Fruit fly (Drosophila melanogaster) whole organism: Measurements from ENCODE around the gene Cyp28c1.

Source experiments
- CG8478 ChIP-seq: fragments of >200 bp; optimal IDR thresholded peaks from 2 replicates; lab custom pipeline; 2018; ENCODE audit warnings: inconsistent platforms
- Dll ChIP-seq: fragments of >200 bp; optimal IDR thresholded peaks from 2 replicates; lab custom pipeline; 2017
- EcR ChIP-seq, 2 experiments: fragments of >200 bp; optimal IDR thresholded peaks; 2 replicates each; lab custom pipeline; 2017; ENCODE audit warnings: missing biosample characterization in 2 of 2, missing genetic modification characterization in 2 of 2, missing genetic modification reagents in 2 of 2
- pan ChIP-seq: fragments of >200 bp; optimal IDR thresholded peaks from 2 replicates; lab custom pipeline; 2017
- psq ChIP-seq: fragments of >200 bp; optimal IDR thresholded peaks from 2 replicates; lab custom pipeline; 2017
- usp ChIP-seq: fragments of >200 bp; optimal IDR thresholded peaks from 2 replicates; lab custom pipeline; 2017; ENCODE audit warnings: missing biosample characterization, missing genetic modification characterization, mixed read lengths

Gene Cyp28c1

DNA sequence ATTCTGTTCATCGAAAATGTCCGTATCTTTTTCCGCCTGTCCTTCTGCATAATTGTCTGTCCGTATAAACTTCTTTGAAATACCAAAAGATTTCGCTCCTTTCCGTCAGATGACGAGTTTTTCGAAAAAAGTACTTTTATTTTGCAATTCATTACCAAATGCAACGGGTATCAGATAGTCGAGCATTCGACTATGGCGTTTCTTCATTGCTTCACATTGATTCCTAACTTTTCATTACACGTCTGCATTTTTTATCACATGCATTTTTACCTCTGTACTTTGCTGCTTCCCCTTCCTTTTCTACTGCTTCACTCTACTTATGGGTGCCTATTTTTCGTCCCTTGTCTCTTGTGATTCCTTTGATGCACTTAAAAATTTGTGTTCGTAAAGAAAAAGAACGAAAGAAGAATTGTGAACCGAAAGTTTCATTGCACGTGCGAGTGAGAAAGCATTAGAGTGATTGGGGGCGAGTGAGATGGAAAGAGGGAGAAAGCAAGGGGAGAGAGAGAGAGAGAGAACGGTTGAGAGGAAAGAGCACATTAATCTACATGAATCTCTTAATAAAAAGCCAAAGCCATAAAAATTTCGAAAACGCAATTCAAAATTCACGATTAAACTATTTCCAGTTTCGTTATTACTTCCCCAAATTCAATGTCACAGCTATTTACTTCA is 10.9 kb upstream of the Cyp28c1 start:
- no peak for TF ChIP-seq CG8478

DNA sequence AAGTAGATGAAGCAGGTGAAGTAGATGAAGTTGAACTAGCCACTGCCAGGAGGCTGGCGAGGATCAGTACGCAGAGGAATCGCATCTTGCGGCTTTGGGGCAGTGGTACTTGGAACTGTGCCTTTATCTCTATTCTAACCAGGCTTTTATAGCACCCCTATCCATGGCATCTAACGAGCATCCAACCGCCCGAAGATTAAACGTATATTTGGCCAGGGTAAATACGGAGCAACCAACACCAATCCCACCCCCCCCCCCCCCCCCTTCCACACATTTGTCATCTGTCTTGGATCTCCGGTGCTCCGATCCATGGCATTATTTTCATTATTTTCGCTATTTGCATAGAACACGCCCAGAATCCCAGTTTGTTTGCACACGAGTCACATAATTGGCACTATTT is 1.5 kb upstream of the Cyp28c1 start, which contains the start of gene CG15741:
CG15741 (minus strand) TSS at position 101 of the 400 bp plus-strand sequence.
- TF ChIP-seq CG8478 (no peak), EcR (GFP tag; optimal IDR thresholded peaks at IDR 0.05; lab: Kevin White, UChicago) (no peak), psq (lab: Kevin White, UChicago) (no peak), Dll (lab: Kevin White, UChicago) (no peak), pan (no peak), usp (no peak)

DNA sequence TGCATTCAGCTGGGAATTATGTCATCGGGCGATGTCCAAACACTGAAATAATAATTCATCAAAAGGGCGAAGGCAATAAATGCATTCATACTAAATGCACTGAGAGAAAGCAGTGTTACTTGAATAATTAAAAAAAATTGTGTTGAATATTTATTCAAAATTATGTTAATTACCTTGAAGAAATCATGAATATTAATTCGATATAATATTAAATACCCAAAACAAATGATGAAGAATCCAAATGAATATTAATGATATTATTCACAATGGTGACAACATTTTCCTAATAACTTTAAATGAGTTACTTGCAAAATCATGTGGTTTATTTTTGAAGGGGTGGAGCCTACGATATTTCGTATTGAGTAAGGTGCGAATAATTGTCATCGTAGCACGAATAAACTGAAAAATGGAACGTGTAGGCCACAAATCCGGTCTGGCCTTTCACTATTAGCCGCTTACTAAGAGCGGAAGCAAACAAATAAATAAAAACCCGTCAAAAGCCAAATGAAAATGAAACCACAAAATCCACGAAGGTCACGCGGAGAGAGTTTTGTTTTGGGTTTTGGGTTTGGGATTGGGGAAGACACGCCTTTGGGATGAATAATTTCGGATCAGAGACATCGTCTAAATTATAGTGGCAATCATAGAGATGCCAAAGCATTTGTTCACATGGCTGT is 2.4 kb downstream of the Cyp28c1 start:
- TF ChIP-seq EcR (GFP tag; optimal IDR thresholded peaks at IDR 0.05; lab: Kevin White, UChicago) = no peak
- no peak for TF ChIP-seq psq (lab: Kevin White, UChicago)
- TF ChIP-seq pan = no peak
- no peak for TF ChIP-seq Dll (lab: Kevin White, UChicago)
- no peak for TF ChIP-seq usp
- TF ChIP-seq CG8478 = no peak

DNA sequence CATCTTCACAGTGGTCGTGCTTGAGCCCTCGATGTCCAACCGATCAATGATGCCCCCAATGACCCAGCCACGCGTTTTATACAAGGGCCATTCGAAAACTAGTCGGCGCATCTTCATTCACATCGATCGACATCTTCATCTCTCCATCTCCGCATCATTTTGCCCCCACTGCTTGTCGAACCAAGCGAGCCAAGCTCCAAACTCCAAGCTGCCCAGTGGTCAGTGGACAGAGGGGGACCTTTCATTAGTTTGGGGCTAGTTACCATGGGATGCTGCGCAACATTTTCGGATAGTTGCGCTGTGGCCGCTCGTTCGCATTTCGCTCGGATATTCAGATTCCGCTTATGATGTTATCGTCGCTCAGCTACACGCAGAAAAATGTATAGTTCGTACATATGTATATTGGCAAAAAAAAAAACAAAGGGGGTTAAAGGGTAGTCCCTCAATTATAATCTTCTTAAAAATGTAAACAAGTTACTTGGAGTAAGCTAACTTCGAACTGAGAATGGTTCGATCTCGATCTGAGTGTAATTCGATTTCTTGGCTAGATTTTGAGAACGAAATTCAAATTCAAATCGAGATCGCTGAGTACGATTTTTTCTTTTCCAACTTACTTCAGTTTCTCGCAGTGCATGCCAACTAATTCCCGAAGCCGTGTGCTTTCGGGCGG is 6.8 kb downstream of the Cyp28c1 start, which contains the start of gene CG15740:
CG15740 (minus strand) TSS at position 51 of the 670 bp plus-strand sequence.
- TF ChIP-seq psq (lab: Kevin White, UChicago) (no peak), pan (no peak), EcR (GFP tag; optimal IDR thresholded peaks at IDR 0.05; lab: Kevin White, UChicago) (no peak), CG8478 (no peak), usp (no peak), Dll (lab: Kevin White, UChicago) (no peak)

DNA sequence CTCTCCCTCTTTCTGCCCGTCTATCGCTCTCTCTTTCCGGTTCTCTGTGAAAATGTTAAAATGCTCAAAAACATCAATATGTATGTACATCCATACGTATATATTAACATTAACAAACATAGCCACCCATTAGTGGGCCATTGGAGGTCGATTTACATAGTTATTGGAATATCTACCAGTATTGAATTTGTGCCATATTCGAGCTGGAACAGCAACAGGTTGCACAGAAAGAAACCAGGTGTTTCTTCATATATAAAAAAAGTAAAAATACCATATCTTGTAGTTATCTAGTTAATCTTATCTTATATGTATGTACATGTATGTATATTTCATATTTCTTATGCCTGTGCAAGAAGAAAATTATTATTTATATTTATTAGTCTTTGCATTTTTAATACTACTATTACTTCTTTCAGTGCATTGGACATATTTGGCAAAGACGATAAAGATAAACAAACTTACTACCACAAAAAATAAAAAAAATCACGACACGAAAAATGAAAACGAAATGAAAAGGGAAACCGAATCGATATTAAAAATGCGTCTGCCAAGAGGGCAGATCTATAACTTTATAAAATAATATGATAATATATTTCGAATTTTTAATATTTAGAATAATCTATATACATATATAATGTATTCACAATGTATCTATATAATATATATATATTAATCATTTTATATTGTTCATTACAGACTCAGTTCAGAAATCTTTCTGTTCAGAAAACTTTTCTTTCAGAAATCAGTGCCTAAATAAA is 9.3 kb downstream of the Cyp28c1 start:
- TF ChIP-seq EcR (GFP tag; optimal IDR thresholded peaks at IDR 0.05; lab: Kevin White, UChicago) (no peak), Dll (lab: Kevin White, UChicago) (no peak), pan (no peak), usp (no peak), psq (lab: Kevin White, UChicago) (no peak), CG8478 (no peak)

DNA sequence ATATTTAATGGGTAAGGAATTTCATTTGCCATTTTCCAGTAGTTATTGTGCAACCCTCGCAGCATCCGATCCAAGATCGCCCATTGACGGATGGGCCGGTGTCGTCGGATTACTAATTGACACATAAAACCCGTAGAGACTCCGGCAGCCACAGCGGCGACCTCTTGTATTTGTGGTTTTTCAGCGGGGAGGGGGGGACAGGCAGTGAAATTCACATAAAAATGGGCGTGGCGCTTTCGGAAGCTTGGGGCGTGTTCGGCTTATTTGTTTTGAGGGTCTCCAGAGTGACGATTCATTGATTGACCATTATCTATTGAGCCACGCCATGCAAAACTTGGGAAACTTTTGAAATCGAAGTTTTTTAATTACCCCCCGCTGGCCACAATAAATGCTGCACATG is 9.9 kb downstream of the Cyp28c1 start:
- TF ChIP-seq CG8478 = no peak
- no peak for TF ChIP-seq pan
- TF ChIP-seq psq (lab: Kevin White, UChicago) = no peak
- no peak for TF ChIP-seq Dll (lab: Kevin White, UChicago)
- no peak for TF ChIP-seq EcR (GFP tag; optimal IDR thresholded peaks at IDR 0.05; lab: Kevin White, UChicago)
- TF ChIP-seq usp = no peak

DNA sequence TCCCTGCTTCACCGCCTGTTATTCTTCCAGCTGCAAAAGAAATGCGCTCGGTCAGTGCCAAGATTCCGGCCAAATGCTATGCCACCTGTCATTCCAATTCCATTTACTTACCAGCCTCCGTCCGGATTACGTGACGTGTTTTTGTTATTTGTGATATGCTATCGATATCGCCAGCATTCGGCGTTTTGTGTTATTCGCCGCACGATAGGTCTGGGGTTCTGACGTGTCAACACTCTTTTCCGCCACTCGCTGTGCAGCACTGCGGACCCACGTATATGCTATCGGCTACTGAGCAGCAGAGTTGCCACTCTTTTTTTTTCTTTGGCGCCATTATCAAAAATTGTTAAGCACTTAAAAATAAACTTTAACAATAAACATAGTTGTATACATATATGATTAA is 12.9 kb downstream of the Cyp28c1 start, which contains the start of gene p24-1:
p24-1 (minus strand) TSS at position 221 of the 400 bp plus-strand sequence.
- no peak for TF ChIP-seq Dll (lab: Kevin White, UChicago)
- no peak for TF ChIP-seq pan
- no peak for TF ChIP-seq usp
- TF ChIP-seq EcR (GFP tag; optimal IDR thresholded peaks at IDR 0.05; lab: Kevin White, UChicago) = no peak
- no peak for TF ChIP-seq CG8478
- TF ChIP-seq psq (lab: Kevin White, UChicago) = no peak

DNA sequence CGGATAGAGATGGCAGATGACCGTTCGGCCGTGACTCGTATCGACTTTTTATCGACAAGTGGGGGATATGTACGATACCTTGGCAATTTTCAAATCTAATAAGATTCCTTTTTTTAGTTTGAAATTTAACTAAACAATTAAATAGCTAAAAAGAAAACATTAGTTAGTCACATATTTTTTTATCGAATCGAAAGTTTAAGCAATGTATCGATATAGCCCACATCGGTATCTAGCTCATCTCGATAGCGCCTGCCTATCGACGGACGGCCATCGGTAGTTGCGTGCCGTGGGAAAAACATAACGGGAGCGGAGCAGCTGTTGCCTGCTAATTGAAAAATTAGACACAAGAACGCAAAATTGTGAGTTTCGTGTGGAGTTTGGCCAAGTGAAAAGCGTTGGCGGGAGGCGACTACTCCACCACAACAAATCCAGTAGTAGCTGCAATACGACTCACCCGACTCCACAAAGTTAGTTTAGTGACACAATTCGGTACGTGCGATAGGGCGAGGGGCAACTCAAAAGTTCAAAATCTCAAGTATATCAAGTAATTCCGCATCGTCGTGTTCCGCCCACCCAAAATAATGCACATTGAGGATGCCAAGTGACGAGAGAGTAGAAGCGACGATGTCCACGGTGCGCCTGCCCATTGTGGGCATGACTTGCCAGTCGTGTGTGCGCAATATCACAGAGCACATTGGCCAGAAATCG is 15.5 kb downstream of the Cyp28c1 start, which contains the start of the genes CG10347 and ATP7:
CG10347 (minus strand) TSS at position 174 of the 708 bp plus-strand sequence.
ATP7 (plus strand) TSS at position 265 of the 708 bp plus-strand sequence.
- TF ChIP-seq EcR (GFP tag; optimal IDR thresholded peaks at IDR 0.05; lab: Kevin White, UChicago) = no peak
- TF ChIP-seq usp = no peak
- no peak for TF ChIP-seq psq (lab: Kevin White, UChicago)
- TF ChIP-seq Dll (lab: Kevin White, UChicago) = no peak
- no peak for TF ChIP-seq pan
- TF ChIP-seq CG8478 = no peak

DNA sequence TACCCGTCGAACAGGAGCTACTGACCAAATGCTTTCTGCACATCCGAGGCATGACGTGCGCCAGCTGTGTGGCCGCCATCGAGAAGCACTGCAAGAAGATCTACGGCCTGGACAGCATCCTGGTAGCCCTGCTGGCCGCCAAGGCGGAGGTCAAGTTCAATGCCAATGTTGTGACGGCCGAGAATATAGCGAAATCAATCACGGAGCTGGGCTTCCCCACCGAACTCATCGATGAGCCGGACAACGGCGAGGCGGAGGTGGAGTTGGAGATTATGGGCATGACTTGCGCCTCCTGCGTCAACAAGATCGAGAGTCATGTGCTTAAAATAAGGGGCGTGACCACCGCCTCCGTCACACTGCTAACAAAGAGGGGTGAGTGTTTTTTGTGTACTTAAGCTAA is 16.5 kb downstream of the Cyp28c1 start:
- no peak for TF ChIP-seq pan
- TF ChIP-seq Dll (lab: Kevin White, UChicago) = no peak
- no peak for TF ChIP-seq CG8478
- TF ChIP-seq psq (lab: Kevin White, UChicago) = no peak
- no peak for TF ChIP-seq EcR (GFP tag; optimal IDR thresholded peaks at IDR 0.05; lab: Kevin White, UChicago)
- TF ChIP-seq usp = no peak

DNA sequence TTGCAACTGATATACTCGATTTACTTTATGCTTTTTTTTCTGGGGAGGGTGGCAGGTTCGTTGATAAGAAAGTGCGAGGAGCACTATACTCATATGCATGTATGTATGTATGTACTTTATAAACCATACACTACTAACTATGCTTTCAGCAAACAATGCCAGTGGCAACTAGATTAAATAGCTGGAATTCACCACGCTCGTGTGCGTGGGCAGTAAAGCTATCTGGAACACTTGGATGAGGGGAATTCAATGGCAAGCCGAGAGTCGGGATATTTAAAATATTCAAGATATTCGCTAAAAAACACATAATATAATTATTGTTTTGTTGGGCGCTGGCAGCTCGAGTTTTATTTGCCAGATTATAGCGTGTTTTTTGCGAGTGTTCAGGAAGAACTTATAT is 17.5 kb downstream of the Cyp28c1 start:
- TF ChIP-seq CG8478 = no peak
- no peak for TF ChIP-seq pan
- no peak for TF ChIP-seq EcR (GFP tag; optimal IDR thresholded peaks at IDR 0.05; lab: Kevin White, UChicago)
- no peak for TF ChIP-seq psq (lab: Kevin White, UChicago)
- TF ChIP-seq Dll (lab: Kevin White, UChicago) = no peak
- no peak for TF ChIP-seq usp
